In the genomic region with DNA sequence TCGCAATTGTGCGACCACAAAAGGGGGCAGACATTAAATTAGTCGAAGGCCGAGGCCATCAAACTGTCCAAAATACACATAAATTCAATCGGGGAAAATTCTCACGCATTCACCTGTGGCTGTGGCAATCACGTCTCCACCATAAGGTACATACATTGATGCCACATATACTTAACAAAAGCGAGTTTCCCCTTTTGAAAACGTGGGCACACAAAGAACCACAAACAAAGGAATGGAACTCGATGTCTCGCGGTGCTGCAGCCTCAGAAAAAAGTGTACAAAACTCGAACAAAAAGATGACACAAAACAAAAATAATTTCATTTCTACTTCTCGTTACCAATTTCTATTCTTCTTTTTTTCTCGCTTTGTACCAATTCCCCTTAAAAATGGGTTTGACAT, we compare ENCODE assay signal across 2 fruit fly cellular contexts.
A peak's percentile ranks its signal among the peaks of the same experiment; 100 is the strongest.
TF ChIP-seq lines count a peak whose summit lies in the region.

No protein-coding gene starts in this region.

- no peak for TF ChIP-seq CTCF in whole organism, embryonic (GFP tag; optimal IDR thresholded peaks at IDR 0.05; lab: Kevin White, UChicago)

TF ChIP-seq in whole organism, embryonic, 481 proteins besides CTCF, POLR2A, EP300 and RAD21:
- TF ChIP-seq D (optimal IDR thresholded peaks at IDR 0.05; lab: Kevin White, UChicago) (peak; percentile 90), D (GFP tag; optimal IDR thresholded peaks at IDR 0.05; lab: Kevin White, UChicago) (no peak), Dref (GFP tag; IDR thresholded peaks at IDR 0.05; lab: Robert Waterston, UW) (no peak), zfh1 (GFP tag; IDR thresholded peaks at IDR 0.05; lab: Robert Waterston, UW) (0 out of 3 replicates have a peak, but pooled peaks have one; percentile 9), CG3847 (GFP tag; IDR thresholded peaks at IDR 0.05; lab: Robert Waterston, UW) (no peak), CG2199 (GFP tag; IDR thresholded peaks at IDR 0.05; lab: Robert Waterston, UW) (peak; percentile 76; the same call in 1 of the 3 replicates), Ets65A (GFP tag; lab: Kevin White, UChicago) (peak; percentile 3), Stat92E (GFP tag; optimal IDR thresholded peaks at IDR 0.05; lab: Kevin White, UChicago) (peak in 1 of 3 experiments; percentile 48), kni (GFP tag; optimal IDR thresholded peaks at IDR 0.05; lab: Kevin White, UChicago) (peak; percentile 4)

TF ChIP-seq in whole organism, prepupa, 60 proteins besides CTCF, POLR2A, EP300 and RAD21:
- no peak for TF ChIP-seq CG8319 (GFP tag; optimal IDR thresholded peaks at IDR 0.05; lab: Kevin White, UChicago)
- TF ChIP-seq CG6808 (GFP tag; optimal IDR thresholded peaks at IDR 0.05; lab: Kevin White, UChicago): peak; percentile 8
